Fruit fly (Drosophila melanogaster) Kc167 (cell line): ENCODE data around the gene CG6610.

Source experiments
- Myc ChIP-seq: fragments of >200 bp; optimal IDR thresholded peaks from 2 replicates; lab custom pipeline; 2017; ENCODE audit warnings: missing external identifiers
- Sin3A ChIP-seq: fragments of >200 bp; optimal IDR thresholded peaks from 2 replicates; lab custom pipeline; 2018; ENCODE audit warnings: missing external identifiers
- h ChIP-seq: fragments of >200 bp; optimal IDR thresholded peaks from 3 replicates; lab custom pipeline; 2018; ENCODE audit warnings: missing external identifiers
- insv ChIP-seq: fragments of >200 bp; optimal IDR thresholded peaks from 3 replicates; lab custom pipeline; 2018; ENCODE audit warnings: missing external identifiers
- psq ChIP-seq: fragments of >200 bp; optimal IDR thresholded peaks from 2 replicates; lab custom pipeline; 2017; ENCODE audit warnings: missing external identifiers
- ttk ChIP-seq: sonication (Bioruptor generic); optimal IDR thresholded peaks from 2 replicates; lab custom pipeline; 2017; ENCODE audit warnings: missing external identifiers

dm6 chr3L:6084446-6084845 is 9.1 kb downstream of the CG6610 start:
- no peak for TF ChIP-seq h (lab: Kevin White, UChicago)
- no peak for TF ChIP-seq psq (lab: Kevin White, UChicago)
- TF ChIP-seq Sin3A, result no peak
- no peak for TF ChIP-seq ttk (lab: Kevin White, UChicago)
- TF ChIP-seq insv, result no peak
- no peak for TF ChIP-seq Myc (lab: Kevin White, UChicago)
